Fruit fly (Drosophila melanogaster) S2 (cell line): ENCODE results near the gene CG44038.

ENCODE experiments used
- CG8478 ChIP-seq: fragments of >200 bp; optimal IDR thresholded peaks from 2 replicates; lab custom pipeline; 2018
- CTCF ChIP-seq, 2 experiments: fragments of >200 bp; optimal IDR thresholded peaks; 2 replicates each; lab custom pipeline; 2018

DNA sequence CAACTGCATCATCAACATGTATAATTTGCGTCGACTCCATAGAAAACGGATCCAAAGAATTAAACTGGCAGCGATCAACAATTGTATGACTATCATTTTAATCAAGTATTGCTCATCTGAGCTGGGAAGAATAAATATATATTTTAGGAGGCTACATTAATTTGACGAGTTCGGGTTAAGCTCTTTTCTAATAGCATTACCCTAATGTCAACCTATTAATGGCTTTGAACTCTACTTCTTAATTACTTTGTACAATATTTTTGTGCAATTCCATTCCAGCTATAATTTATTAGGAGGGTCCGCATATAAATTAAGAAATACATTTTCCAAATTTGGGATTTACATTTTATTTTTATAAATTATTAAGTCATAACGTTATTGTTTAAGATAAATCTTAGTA is 24.0 kb upstream of the CG44038 start, which contains the start of gene Cyp313a2:
- TF ChIP-seq CTCF (optimal IDR thresholded peaks at IDR 0.05; lab: Kevin White, UChicago): no peak
- TF ChIP-seq CG8478: no peak
